Worm (Caenorhabditis elegans) whole organism, L4 larva: ENCODE results near the gene R02F2.5.

Experiments
- aly-2 ChIP-seq: sonication (generic microtip); optimal IDR thresholded peaks from 2 replicates; lab custom pipeline; 2018; ENCODE audit warnings: missing biosample characterization, missing genetic modification characterization
- daf-8 ChIP-seq: fragments of 200-800 bp; sonication (Bioruptor generic); IDR thresholded peaks from 2 replicates; pipeline ENCODE4 v1.3.6; 2022; ENCODE audit warnings: missing genetic modification characterization, missing compliant biosample characterization
- dpl-1 ChIP-seq: fragments of 150-350 bp; optimal IDR thresholded peaks from 2 replicates; lab custom pipeline; 2014; ENCODE audit warnings: missing biosample characterization, missing genetic modification reagents, missing genetic modification characterization
- lin-13 ChIP-seq: fragments of 150-350 bp; optimal IDR thresholded peaks from 2 replicates; lab custom pipeline; 2014; ENCODE audit warnings: missing biosample characterization, missing genetic modification reagents, missing genetic modification characterization
- lin-15B ChIP-seq: fragments of 150-350 bp; sonication (generic microtip); optimal IDR thresholded peaks from 3 replicates; lab custom pipeline; 2014; ENCODE audit warnings: missing biosample characterization, missing genetic modification characterization
- lin-29 ChIP-seq: fragments of 200-800 bp; sonication (Bioruptor generic); IDR thresholded peaks from 2 replicates; pipeline ENCODE4 v1.3.6; 2022; ENCODE audit warnings: missing genetic modification reagents, missing genetic modification characterization, missing compliant biosample characterization
- lsy-2 ChIP-seq, 2 experiments: fragments of 150-350 bp in 1 of 2; sonication (generic microtip) in 1 of 2; optimal IDR thresholded peaks; 2 replicates each; lab custom pipeline; 2014 to 2017; ENCODE audit warnings: missing biosample characterization in 2 of 2, missing genetic modification characterization in 2 of 2
- nhr-237 ChIP-seq: sonication (generic microtip); optimal IDR thresholded peaks from 2 replicates; lab custom pipeline; 2017; ENCODE audit warnings: missing biosample characterization, missing genetic modification characterization
- nhr-25 ChIP-seq: sonication (generic microtip); optimal IDR thresholded peaks from 2 replicates; lab custom pipeline; 2017; ENCODE audit warnings: missing genetic modification characterization, mild to moderate bottlenecking, missing compliant biosample characterization, antibody characterized with exemption, moderate library complexity, borderline replicate concordance; ENCODE audit not compliant: insufficient read depth
- snpc-4 ChIP-seq: fragments of 150-350 bp; optimal IDR thresholded peaks from 2 replicates; lab custom pipeline; 2014; ENCODE audit warnings: missing biosample characterization, missing genetic modification characterization
- unc-39 ChIP-seq: sonication (generic microtip); optimal IDR thresholded peaks from 2 replicates; lab custom pipeline; 2017; ENCODE audit warnings: missing biosample characterization, missing genetic modification characterization
- unc-62 ChIP-seq, 3 experiments: fragments of 150-350 bp in 1 of 3; sonication (generic microtip); optimal IDR thresholded peaks in 2 of 3; peaks in 1 of 3; 1 replicate in 1 of 3; 2 replicates in 2 of 3; lab custom pipeline; 2014 to 2017; ENCODE audit warnings: missing biosample characterization in 3 of 3, missing genetic modification characterization in 3 of 3, missing genetic modification reagents in 3 of 3, missing genotype in 1 of 3
- ztf-11 ChIP-seq: fragments of 150-350 bp; optimal IDR thresholded peaks from 2 replicates; lab custom pipeline; 2014; ENCODE audit warnings: missing biosample characterization, missing genetic modification characterization

- TF ChIP-seq lin-13 (GFP tag; lab: Kevin White, UChicago), result no peak
- no peak for TF ChIP-seq dpl-1 (GFP tag; lab: Kevin White, UChicago)
- no peak for TF ChIP-seq ztf-11
- no peak for TF ChIP-seq nhr-25 (tag; lab: Kevin White, UChicago)
- TF ChIP-seq unc-62 (GFP tag; optimal IDR thresholded peaks at IDR 0.05 in 1 of 2; lab: Kevin White, UChicago), result no peak
- TF ChIP-seq unc-62 (tag; optimal IDR thresholded peaks at IDR 0.05; lab: Kevin White, UChicago), result no peak
- no peak for TF ChIP-seq aly-2
- TF ChIP-seq daf-8 (GFP tag; lab: Robert Waterston, UW), result no peak
- TF ChIP-seq lin-15B (tag; lab: Kevin White, UChicago), result no peak
- no peak for TF ChIP-seq nhr-237 (tag; lab: Kevin White, UChicago)
- TF ChIP-seq lin-29 (GFP tag; lab: Robert Waterston, UW), result no peak
- no peak for TF ChIP-seq unc-39 (tag; lab: Kevin White, UChicago)
- TF ChIP-seq lsy-2 (tag; optimal IDR thresholded peaks at IDR 0.05; lab: Kevin White, UChicago), result no peak
- TF ChIP-seq snpc-4 (tag; lab: Kevin White, UChicago), result no peak
Observed at ce11 chrIII:5478824-5479368, at the start of gene R02F2.5, which contains the start of gene R02F2.6.
